Worm (Caenorhabditis elegans): ENCODE measurements around the gene smex-2.

smex-2 gene

DNA sequence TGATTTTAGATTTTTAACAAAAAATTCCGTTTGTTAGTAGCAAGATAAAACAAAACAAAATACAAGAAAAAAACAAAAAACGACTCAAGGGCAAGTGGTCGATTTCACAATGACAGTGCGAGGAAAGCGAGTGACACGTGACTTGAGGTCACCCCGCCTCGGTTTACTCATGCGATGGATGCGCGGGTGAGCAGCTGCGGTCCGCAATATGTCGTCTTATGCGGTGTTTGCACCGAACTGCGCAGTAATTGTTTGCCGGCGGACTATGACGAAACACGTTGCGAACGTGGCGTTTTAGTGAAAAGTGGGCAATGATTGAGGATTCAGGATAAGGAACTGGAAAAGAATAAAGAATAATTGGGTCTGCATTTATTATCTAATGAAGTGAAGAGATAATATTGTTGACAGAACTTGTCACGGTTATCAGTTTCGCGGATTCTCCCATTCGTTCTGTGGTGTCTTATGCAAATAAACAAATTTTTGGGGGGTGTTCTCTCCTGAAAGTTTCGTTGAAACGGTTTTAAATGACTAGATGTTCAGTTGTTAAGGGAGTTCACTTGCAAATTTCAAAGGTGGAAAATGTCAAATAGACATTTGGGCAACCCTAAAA is 32.2 kb upstream of the smex-2 start (continued):
- TF ChIP-seq unc-62 (GFP tag; optimal IDR thresholded peaks at IDR 0.05) (peak; percentile 29), hrde-1 (tag; optimal IDR thresholded peaks at IDR 0.05; ENCODE audit: borderline replicate concordance) (no peak), unc-130 (GFP tag; optimal IDR thresholded peaks at IDR 0.05) (no peak), attf-6 (GFP tag; IDR thresholded peaks at IDR 0.05) (no peak), F37B4.10 (GFP tag; IDR thresholded peaks at IDR 0.05) (no peak), hlh-26 (GFP tag; conservative IDR thresholded peaks at IDR 0.05) (no peak), madf-8 (GFP tag; conservative IDR thresholded peaks at IDR 0.05) (no peak), snpc-1.1 (tag; optimal IDR thresholded peaks at IDR 0.05; ENCODE audit: insufficient read depth) (no peak), ceh-40 (GFP tag; IDR thresholded peaks at IDR 0.05) (no peak), ztf-26 (tag; optimal IDR thresholded peaks at IDR 0.05) (peak; percentile 3), B0035.1 (tag; optimal IDR thresholded peaks at IDR 0.05) (no peak), K11D2.4 (GFP tag; IDR thresholded peaks at IDR 0.05) (peak; percentile 67; the same call in 1 of the 2 replicates), tlf-1 (GFP tag; optimal IDR thresholded peaks at IDR 0.05) (no peak), cebp-1 (GFP tag; IDR thresholded peaks at IDR 0.05) (peak; percentile 94), cebp-1 (tag; optimal IDR thresholded peaks at IDR 0.05) (peak; percentile 99), ztf-6 (GFP tag; IDR thresholded peaks at IDR 0.05) (no peak), atf-7 (tag; optimal IDR thresholded peaks at IDR 0.05) (peak; percentile 21), ceh-91 (GFP tag; IDR thresholded peaks at IDR 0.05) (no peak), attf-5 (GFP tag; optimal IDR thresholded peaks at IDR 0.05) (peak; percentile 65), tbx-9 (tag; optimal IDR thresholded peaks at IDR 0.05; ENCODE audit: borderline replicate concordance) (no peak), gei-17 (GFP tag; optimal IDR thresholded peaks at IDR 0.05) (peak; percentile 21), let-607 (tag; optimal IDR thresholded peaks at IDR 0.05) (no peak), B0019.2 (GFP tag; conservative IDR thresholded peaks at IDR 0.05) (no peak), xnd-1 (tag; optimal IDR thresholded peaks at IDR 0.05) (no peak), let-526 (GFP tag; IDR thresholded peaks at IDR 0.05) (no peak), lag-1 (GFP tag; IDR thresholded peaks at IDR 0.05) (no peak), rpc-1 (optimal IDR thresholded peaks at IDR 0.05) (no peak), rpc-1 (tag; optimal IDR thresholded peaks at IDR 0.05) (no peak), ZK185.1 (tag; optimal IDR thresholded peaks at IDR 0.05; ENCODE audit: poor library complexity, severe bottlenecking) (no peak), sea-2 (GFP tag; IDR thresholded peaks at IDR 0.05) (no peak), ccch-3 (GFP tag; optimal IDR thresholded peaks at IDR 0.05) (no peak), bed-1 (GFP tag; IDR thresholded peaks at IDR 0.05) (no peak), madf-3 (GFP tag; IDR thresholded peaks at IDR 0.05) (no peak), efl-1 (GFP tag; optimal IDR thresholded peaks at IDR 0.05) (peak; percentile 10), F22D6.2 (tag; optimal IDR thresholded peaks at IDR 0.05) (no peak), tbp1 (GFP tag; optimal IDR thresholded peaks at IDR 0.05) (peak; percentile 33), ceh-27 (GFP tag; optimal IDR thresholded peaks at IDR 0.05) (peak; percentile 77), T26A5.8 (tag; optimal IDR thresholded peaks at IDR 0.05) (no peak), nhr-179 (tag; optimal IDR thresholded peaks at IDR 0.05) (no peak), dox-1 (GFP tag; IDR thresholded peaks at IDR 0.05) (peak; percentile 63), hmg-20 (GFP tag; IDR thresholded peaks at IDR 0.05) (no peak), nhr-80 (tag; optimal IDR thresholded peaks at IDR 0.05) (peak; percentile 34), Y67H2A.10 (GFP tag; conservative IDR thresholded peaks at IDR 0.05) (no peak), K12H6.12 (tag; optimal IDR thresholded peaks at IDR 0.05) (peak; percentile 82)
